Worm (Caenorhabditis elegans) whole organism, late embryonic: ENCODE measurements around the gene D2096.9.

ENCODE experiments used
- K02D7.2 ChIP-seq: sonication (generic microtip); optimal IDR thresholded peaks from 2 replicates; lab custom pipeline; 2017; ENCODE audit warnings: mild to moderate bottlenecking, missing genetic modification characterization, missing compliant biosample characterization
- K09A11.1 ChIP-seq: sonication (generic microtip); optimal IDR thresholded peaks from 2 replicates; lab custom pipeline; 2017; ENCODE audit warnings: antibody characterized with exemption, mild to moderate bottlenecking, missing genetic modification characterization, missing compliant biosample characterization; ENCODE audit not compliant: insufficient read depth
- ama-1 ChIP-seq: fragments of 150-350 bp; optimal IDR thresholded peaks from 2 replicates; lab custom pipeline; 2014
- elt-4 ChIP-seq: sonication (generic microtip); optimal IDR thresholded peaks from 2 replicates; lab custom pipeline; 2016; ENCODE audit warnings: missing genetic modification characterization, missing compliant biosample characterization
- lim-6 ChIP-seq: sonication (generic microtip); optimal IDR thresholded peaks from 2 replicates; lab custom pipeline; 2016; ENCODE audit warnings: missing genetic modification characterization, missing compliant biosample characterization
- madf-2 ChIP-seq: sonication (generic microtip); optimal IDR thresholded peaks from 2 replicates; lab custom pipeline; 2017; ENCODE audit warnings: missing genetic modification characterization, missing compliant biosample characterization
- pat-9 ChIP-seq: fragments of 200-800 bp; sonication (Bioruptor generic); optimal IDR thresholded peaks from 2 replicates; lab custom pipeline; 2018; ENCODE audit warnings: mild to moderate bottlenecking, missing genetic modification characterization, moderate library complexity, missing compliant biosample characterization
- pha-4 ChIP-seq: fragments of 150-350 bp; optimal IDR thresholded peaks from 2 replicates; lab custom pipeline; 2018; ENCODE audit warnings: missing biosample characterization, missing genetic modification reagents, missing genetic modification characterization
- pqm-1 ChIP-seq: sonication (generic microtip); optimal IDR thresholded peaks from 2 replicates; lab custom pipeline; 2016; ENCODE audit warnings: missing genetic modification characterization, missing compliant biosample characterization
- tbx-2 ChIP-seq: sonication (generic microtip); optimal IDR thresholded peaks from 2 replicates; lab custom pipeline; 2016; ENCODE audit warnings: missing genetic modification characterization, missing compliant biosample characterization
- unc-3 ChIP-seq, 2 experiments: fragments of 200-800 bp in 1 of 2; sonication (Bioruptor generic) in 1 of 2; sonication (generic microtip) in 1 of 2; conservative IDR thresholded peaks in 1 of 2; optimal IDR thresholded peaks in 1 of 2; 2 replicates each; pipeline versions ENCODE4 v1.3.6 to Lab custom; 2016 to 2022; ENCODE audit warnings: missing compliant biosample characterization in 2 of 2, missing genetic modification characterization in 2 of 2, missing genetic modification reagents in 1 of 2
- unc-42 ChIP-seq: sonication (generic microtip); optimal IDR thresholded peaks from 2 replicates; lab custom pipeline; 2016; ENCODE audit warnings: missing genotype, missing genetic modification characterization, missing compliant biosample characterization
- unc-86 ChIP-seq: sonication (generic microtip); optimal IDR thresholded peaks from 2 replicates; lab custom pipeline; 2016; ENCODE audit warnings: missing genetic modification characterization, missing compliant biosample characterization

ce11 chrIV:8333034-8333433 is 49.6 kb downstream of the D2096.9 start:
- TF ChIP-seq lim-6 (tag; lab: Kevin White, UChicago) (no peak), tbx-2 (tag; lab: Kevin White, UChicago) (no peak), pha-4 (tag; lab: Kevin White, UChicago) (no peak), unc-3 (GFP tag; conservative IDR thresholded peaks at IDR 0.05; lab: Robert Waterston, UW) (no peak), unc-3 (tag; optimal IDR thresholded peaks at IDR 0.05; lab: Kevin White, UChicago) (no peak), K02D7.2 (no peak), K09A11.1 (tag; lab: Kevin White, UChicago) (no peak), elt-4 (tag; lab: Kevin White, UChicago) (no peak), madf-2 (tag; lab: Kevin White, UChicago) (no peak), ama-1 (no peak), unc-86 (tag; lab: Kevin White, UChicago) (no peak), pat-9 (no peak), pqm-1 (tag; lab: Kevin White, UChicago) (no peak), unc-42 (tag; lab: Kevin White, UChicago) (no peak)
